Fruit fly (Drosophila melanogaster): ENCODE data around the gene Cmpk.

- TF ChIP-seq CTCF (optimal IDR thresholded peaks at IDR 0.05) (no peak), CG8478 (optimal IDR thresholded peaks at IDR 0.05) (no peak)
Observed at dm6 chr3R:26019232-26019631, 36.0 kb downstream of the Cmpk start.

Data from S2 (cell line).